Worm (Caenorhabditis elegans) whole organism, mixed stage, embryonic: ENCODE data around the gene M02F4.1.

Experiments used
- M03D4.4 ChIP-seq: sonication (generic microtip); optimal IDR thresholded peaks from 2 replicates; lab custom pipeline; 2017; ENCODE audit warnings: mild to moderate bottlenecking, missing genetic modification characterization, missing compliant biosample characterization
- bed-3 ChIP-seq: fragments of 200-800 bp; sonication (Bioruptor generic); optimal IDR thresholded peaks from 3 replicates; lab custom pipeline; 2018; ENCODE audit warnings: mild to moderate bottlenecking, missing genetic modification characterization, moderate library complexity, missing compliant biosample characterization
- blmp-1 ChIP-seq: fragments of 150-350 bp; optimal IDR thresholded peaks from 2 replicates; lab custom pipeline; 2014; ENCODE audit warnings: missing biosample characterization, missing genetic modification characterization
- ceh-39 ChIP-seq: fragments of 150-350 bp; optimal IDR thresholded peaks from 2 replicates; lab custom pipeline; 2014; ENCODE audit warnings: missing biosample characterization, missing genetic modification characterization
- ceh-43 ChIP-seq: fragments of 200-800 bp; sonication (Bioruptor generic); optimal IDR thresholded peaks from 2 replicates; lab custom pipeline; 2018; ENCODE audit warnings: mild to moderate bottlenecking, missing genetic modification characterization, moderate library complexity, missing compliant biosample characterization
- ces-1 ChIP-seq: fragments of 150-350 bp; optimal IDR thresholded peaks from 2 replicates; lab custom pipeline; 2014; ENCODE audit warnings: missing biosample characterization, missing genetic modification reagents, missing genetic modification characterization
- cnd-1 ChIP-seq: fragments of 200-800 bp; sonication (Bioruptor generic); optimal IDR thresholded peaks from 2 replicates; lab custom pipeline; 2018; ENCODE audit warnings: mild to moderate bottlenecking, missing genetic modification characterization, missing compliant biosample characterization
- drap-1 ChIP-seq: fragments of 200-800 bp; sonication (Bioruptor generic); optimal IDR thresholded peaks from 3 replicates; lab custom pipeline; 2018; ENCODE audit warnings: mild to moderate bottlenecking, missing genetic modification characterization, missing compliant biosample characterization
- elt-1 ChIP-seq: sonication (generic microtip); optimal IDR thresholded peaks from 2 replicates; lab custom pipeline; 2017; ENCODE audit warnings: missing genetic modification characterization, mild to moderate bottlenecking, missing compliant biosample characterization, antibody characterized with exemption, moderate library complexity, borderline replicate concordance; ENCODE audit not compliant: insufficient read depth
- elt-3 ChIP-seq: fragments of 150-350 bp; optimal IDR thresholded peaks from 2 replicates; lab custom pipeline; 2014; ENCODE audit warnings: missing biosample characterization, missing genetic modification characterization
- flh-1 ChIP-seq: fragments of 200-800 bp; sonication (Bioruptor generic); optimal IDR thresholded peaks from 2 replicates; lab custom pipeline; 2018; ENCODE audit warnings: mild to moderate bottlenecking, missing genetic modification characterization, moderate library complexity, missing compliant biosample characterization
- hlh-1 ChIP-seq: fragments of 150-350 bp; optimal IDR thresholded peaks from 2 replicates; lab custom pipeline; 2014; ENCODE audit warnings: missing biosample characterization, missing genetic modification reagents, missing genetic modification characterization
- lin-13 ChIP-seq: fragments of 150-350 bp; optimal IDR thresholded peaks from 2 replicates; lab custom pipeline; 2014; ENCODE audit warnings: missing biosample characterization, missing genetic modification characterization
- lin-32 ChIP-seq: fragments of 200-800 bp; sonication (Bioruptor generic); optimal IDR thresholded peaks from 2 replicates; lab custom pipeline; 2018; ENCODE audit warnings: mild to moderate bottlenecking, missing genetic modification characterization, missing compliant biosample characterization
- lsy-2 ChIP-seq: fragments of 150-350 bp; optimal IDR thresholded peaks from 2 replicates; lab custom pipeline; 2014; ENCODE audit warnings: missing biosample characterization, missing genetic modification characterization
- mep-1 ChIP-seq: fragments of 150-350 bp; optimal IDR thresholded peaks from 2 replicates; lab custom pipeline; 2017; ENCODE audit warnings: missing biosample characterization, missing genetic modification reagents, missing genetic modification characterization, inconsistent platforms
- mls-2 ChIP-seq: sonication (generic microtip); optimal IDR thresholded peaks from 2 replicates; lab custom pipeline; 2016; ENCODE audit warnings: mild to moderate bottlenecking, missing genetic modification characterization, moderate library complexity, missing compliant biosample characterization
- nhr-12 ChIP-seq: fragments of 150-350 bp; optimal IDR thresholded peaks from 2 replicates; lab custom pipeline; 2014; ENCODE audit warnings: missing biosample characterization, missing genetic modification characterization
- nhr-2 ChIP-seq: fragments of 150-350 bp; optimal IDR thresholded peaks from 2 replicates; lab custom pipeline; 2014; ENCODE audit warnings: missing biosample characterization, missing genetic modification characterization
- nhr-237 ChIP-seq: fragments of 150-350 bp; optimal IDR thresholded peaks from 2 replicates; lab custom pipeline; 2014; ENCODE audit warnings: missing biosample characterization, missing genetic modification characterization
- nhr-28 ChIP-seq: fragments of 150-350 bp; optimal IDR thresholded peaks from 2 replicates; lab custom pipeline; 2014; ENCODE audit warnings: missing biosample characterization, missing genetic modification characterization
- nhr-76 ChIP-seq: sonication (generic microtip); optimal IDR thresholded peaks from 2 replicates; lab custom pipeline; 2017; ENCODE audit warnings: missing biosample characterization, missing genetic modification characterization
- pha-4 ChIP-seq: fragments of 150-350 bp; optimal IDR thresholded peaks from 2 replicates; lab custom pipeline; 2018; ENCODE audit warnings: missing biosample characterization, missing genetic modification reagents, missing genetic modification characterization
- sem-2 ChIP-seq: fragments of 200-800 bp; sonication (Bioruptor generic); optimal IDR thresholded peaks from 2 replicates; lab custom pipeline; 2018; ENCODE audit warnings: mild to moderate bottlenecking, missing genetic modification characterization, missing compliant biosample characterization
- tbx-8 ChIP-seq: fragments of 200-800 bp; sonication (Bioruptor generic); optimal IDR thresholded peaks from 2 replicates; lab custom pipeline; 2018; ENCODE audit warnings: mild to moderate bottlenecking, missing genetic modification characterization, moderate library complexity, missing compliant biosample characterization
- unc-120 ChIP-seq: sonication (generic microtip); optimal IDR thresholded peaks from 2 replicates; lab custom pipeline; 2017; ENCODE audit warnings: missing genetic modification characterization, missing compliant biosample characterization; ENCODE audit not compliant: poor library complexity, severe bottlenecking
- unc-39 ChIP-seq: fragments of 150-350 bp; optimal IDR thresholded peaks from 2 replicates; lab custom pipeline; 2014; ENCODE audit warnings: missing biosample characterization, missing genetic modification characterization
- unc-62 ChIP-seq: fragments of 150-350 bp; optimal IDR thresholded peaks from 2 replicates; lab custom pipeline; 2014; ENCODE audit warnings: missing biosample characterization, missing genetic modification reagents, missing genetic modification characterization
- zip-8 ChIP-seq: fragments of 150-350 bp; optimal IDR thresholded peaks from 2 replicates; lab custom pipeline; 2014; ENCODE audit warnings: missing biosample characterization, missing genetic modification characterization
- ztf-11 ChIP-seq: fragments of 150-350 bp; optimal IDR thresholded peaks from 2 replicates; lab custom pipeline; 2014; ENCODE audit warnings: missing biosample characterization, missing genetic modification characterization

The M02F4.1 gene

DNA sequence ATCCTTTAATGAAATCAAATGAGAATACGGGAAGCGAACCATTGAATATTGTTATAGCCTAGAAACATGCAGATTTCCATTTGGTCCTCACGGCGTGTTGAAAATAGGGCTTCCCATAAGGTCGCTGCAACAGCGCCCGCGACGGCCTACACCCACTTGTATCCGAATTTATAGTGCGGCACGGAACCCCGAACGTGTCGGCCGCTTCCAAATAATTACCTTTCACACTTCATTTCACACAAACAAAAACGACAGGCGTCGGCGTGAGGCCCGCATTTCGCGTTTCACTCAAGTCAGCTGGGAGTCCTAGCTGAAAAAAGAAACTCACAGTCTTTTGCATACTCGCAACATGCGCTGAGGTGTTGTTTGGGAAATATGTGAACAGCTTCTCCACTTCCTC lies 4.6 kb upstream of the M02F4.1 start:
- TF ChIP-seq unc-39 (no peak), nhr-237 (tag; lab: Kevin White, UChicago) (no peak), unc-62 (GFP tag; lab: Kevin White, UChicago) (no peak), blmp-1 (tag; lab: Kevin White, UChicago) (no peak), bed-3 (GFP tag; lab: Kevin White, UChicago) (no peak), nhr-12 (tag; lab: Kevin White, UChicago) (no peak), lsy-2 (tag; lab: Kevin White, UChicago) (no peak), tbx-8 (GFP tag; lab: Kevin White, UChicago) (no peak), drap-1 (no peak), cnd-1 (tag; lab: Kevin White, UChicago) (no peak), unc-120 (no peak), sem-2 (GFP tag; lab: Kevin White, UChicago) (no peak), ces-1 (no peak), lin-32 (GFP tag; lab: Kevin White, UChicago) (no peak), ceh-39 (tag; lab: Kevin White, UChicago) (no peak), ztf-11 (tag; lab: Kevin White, UChicago) (no peak), ceh-43 (GFP tag; lab: Kevin White, UChicago) (no peak), pha-4 (tag; lab: Kevin White, UChicago) (no peak), lin-13 (tag; lab: Kevin White, UChicago) (no peak), nhr-2 (tag; lab: Kevin White, UChicago) (no peak)

DNA sequence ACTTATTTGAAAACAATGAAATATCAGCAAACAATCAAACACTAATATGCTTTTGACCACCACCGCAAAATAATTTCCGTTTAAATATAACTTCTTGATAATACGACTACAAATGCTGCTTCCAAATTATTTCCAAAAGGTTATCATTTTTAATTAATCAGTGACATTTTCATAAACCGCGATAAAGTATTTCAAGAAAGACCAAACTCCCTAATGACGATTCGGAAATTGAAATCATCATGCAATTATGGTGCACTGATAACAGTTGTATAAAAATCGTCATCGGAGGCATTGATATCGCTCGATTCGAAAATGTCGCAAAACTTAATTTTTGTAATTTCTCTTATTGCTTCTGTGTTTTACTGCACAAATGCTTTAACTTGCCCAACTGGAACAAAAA lies 2.6 kb upstream of the M02F4.1 start, which contains the start of gene clec-265:
clec-265 (plus strand) TSS at position 300 of the 400 bp plus-strand sequence.
- TF ChIP-seq pha-4 (tag; lab: Kevin White, UChicago), result no peak
- TF ChIP-seq flh-1 (GFP tag; lab: Kevin White, UChicago), result no peak
- TF ChIP-seq ceh-39 (tag; lab: Kevin White, UChicago), result no peak
- no peak for TF ChIP-seq sem-2 (GFP tag; lab: Kevin White, UChicago)
- TF ChIP-seq M03D4.4 (tag; lab: Kevin White, UChicago), result no peak
- no peak for TF ChIP-seq lin-13 (tag; lab: Kevin White, UChicago)
- TF ChIP-seq zip-8, result no peak
- no peak for TF ChIP-seq bed-3 (GFP tag; lab: Kevin White, UChicago)
- TF ChIP-seq nhr-28 (tag; lab: Kevin White, UChicago), result no peak

DNA sequence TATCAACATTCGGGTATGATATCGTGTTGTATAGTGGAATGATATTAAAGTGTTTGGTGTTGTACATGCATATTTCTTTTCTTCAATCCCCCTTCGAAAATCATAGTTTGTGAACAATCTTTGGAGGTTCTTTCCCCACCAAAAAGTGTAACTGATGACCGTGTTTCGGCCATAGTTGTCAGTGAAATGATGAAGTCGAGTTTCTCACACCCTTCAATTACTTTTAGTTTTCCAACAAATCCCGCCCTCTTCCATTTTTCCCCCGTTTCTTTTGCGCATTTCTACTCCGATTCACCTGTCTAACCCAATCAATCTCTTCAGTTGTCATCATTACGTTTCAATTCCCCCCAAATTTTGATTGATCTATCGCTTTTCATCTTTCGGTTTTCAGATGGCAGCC lies 3.8 kb downstream of the M02F4.1 start:
- TF ChIP-seq flh-1 (GFP tag; lab: Kevin White, UChicago) (no peak), ceh-43 (GFP tag; lab: Kevin White, UChicago) (no peak), tbx-8 (GFP tag; lab: Kevin White, UChicago) (no peak), lin-13 (tag; lab: Kevin White, UChicago) (no peak), unc-62 (GFP tag; lab: Kevin White, UChicago) (peak; percentile 41)

DNA sequence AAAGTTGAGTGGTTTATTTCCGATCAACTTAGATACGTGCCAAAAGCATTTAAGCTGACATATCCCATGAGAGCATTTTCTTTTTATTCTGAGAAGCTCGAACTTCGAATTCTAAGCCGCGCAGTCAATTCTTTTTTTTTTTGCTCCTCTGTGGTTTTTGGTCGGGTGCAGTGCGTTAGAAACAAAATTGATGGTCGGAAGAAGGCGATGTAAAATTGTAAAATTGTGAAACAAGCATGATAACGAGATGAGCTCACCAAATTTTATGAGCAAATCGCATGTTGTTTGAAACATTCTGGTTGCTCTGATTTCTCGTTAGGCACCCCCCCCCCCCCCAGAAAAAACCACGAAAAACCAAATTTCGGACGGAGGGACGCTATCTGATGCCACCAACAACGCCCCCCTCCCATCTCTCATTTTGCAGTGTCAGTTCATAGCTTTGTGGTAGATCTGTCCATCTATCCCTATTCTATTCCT lies 4.3 kb downstream of the M02F4.1 start, which contains the start of gene aqp-7:
aqp-7 (plus strand) TSS at position 427 of the 477 bp plus-strand sequence.
- TF ChIP-seq ces-1 (peak; percentile 32), tbx-8 (GFP tag; lab: Kevin White, UChicago) (no peak), ztf-11 (tag; lab: Kevin White, UChicago) (no peak), ceh-39 (tag; lab: Kevin White, UChicago) (no peak)
- TF ChIP-seq, all 35 proteins: peak for 1

DNA sequence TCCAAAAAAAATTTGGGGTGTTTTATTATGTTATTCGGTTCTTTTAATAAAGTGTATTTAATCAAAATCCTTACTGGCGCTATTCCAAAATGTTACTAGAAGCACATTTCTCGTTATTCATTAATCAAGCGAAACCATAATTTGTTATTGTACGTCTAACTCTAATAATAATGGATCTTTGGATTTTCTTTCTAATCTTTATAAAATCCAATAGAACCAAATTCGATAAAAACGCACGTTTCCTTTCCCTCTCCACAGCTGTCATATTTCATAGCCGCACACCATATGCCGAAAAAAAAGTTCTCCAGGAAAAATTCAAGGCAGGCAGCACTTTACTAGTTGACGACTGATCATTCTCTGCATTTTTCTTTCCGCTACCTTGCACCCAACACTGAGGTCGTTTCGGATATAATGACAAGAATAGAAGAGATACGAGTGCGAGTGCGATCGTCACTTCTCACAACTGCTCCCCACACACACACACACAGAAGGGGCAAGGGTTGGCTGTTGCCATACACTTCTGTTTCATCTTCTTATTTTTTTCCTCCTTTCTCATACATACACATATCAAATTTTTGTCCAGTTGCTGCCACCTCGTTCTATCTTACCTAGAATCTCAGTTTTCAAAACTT lies 5.3 kb downstream of the M02F4.1 start:
- TF ChIP-seq lin-32 (GFP tag; lab: Kevin White, UChicago) (no peak), nhr-76 (tag; lab: Kevin White, UChicago) (no peak), mls-2 (no peak), sem-2 (GFP tag; lab: Kevin White, UChicago) (no peak), bed-3 (GFP tag; lab: Kevin White, UChicago) (no peak), lin-13 (tag; lab: Kevin White, UChicago) (no peak), nhr-2 (tag; lab: Kevin White, UChicago) (no peak), nhr-12 (tag; lab: Kevin White, UChicago) (no peak), ces-1 (peak; percentile 64), elt-1 (no peak), flh-1 (GFP tag; lab: Kevin White, UChicago) (no peak), mep-1 (tag; lab: Kevin White, UChicago) (no peak), lsy-2 (tag; lab: Kevin White, UChicago) (no peak), elt-3 (tag; lab: Kevin White, UChicago) (no peak), hlh-1 (peak; percentile 78), unc-62 (GFP tag; lab: Kevin White, UChicago) (no peak)
